Worm (Caenorhabditis elegans): ENCODE results near the gene math-49.
"Not testable (repeated sequence)": the region's sequence is repeated elsewhere in the genome, so short reads cannot be mapped to it uniquely, and the experiment has no call there.

The math-49 gene

DNA sequence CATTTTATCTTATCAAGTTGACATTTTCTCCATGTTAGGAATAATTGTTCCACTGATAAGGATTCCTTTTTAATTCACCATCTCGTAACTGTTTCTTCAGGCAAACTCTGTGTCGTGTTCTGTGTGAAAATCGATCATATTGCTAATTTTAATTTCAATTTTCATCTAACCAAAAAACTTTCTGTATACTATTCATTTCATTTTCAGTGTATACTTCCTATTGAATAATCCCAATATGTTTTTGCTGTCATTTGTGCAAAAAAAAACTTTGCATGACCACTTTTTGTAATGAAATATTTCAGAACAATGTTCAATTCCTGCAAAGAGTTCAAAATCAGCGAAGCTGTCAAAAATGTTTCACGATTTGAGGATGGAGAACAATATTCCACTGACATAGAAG, 31.5 kb upstream of the math-49 start, which contains the start of gene Y16E11A.4:
Gene Y16E11A.4, plus strand, starts transcription at position 301 of the 400 bp plus-strand sequence.
- TF ChIP-seq ceh-24 (tag; optimal IDR thresholded peaks at IDR 0.05) (no peak), elt-2 (tag; optimal IDR thresholded peaks at IDR 0.05) (peak; percentile 52), ztf-16 (tag; optimal IDR thresholded peaks at IDR 0.05) (no peak), nhr-11 (tag; optimal IDR thresholded peaks at IDR 0.05) (no peak), unc-3 (GFP tag; conservative IDR thresholded peaks at IDR 0.05) (no peak), unc-3 (tag; optimal IDR thresholded peaks at IDR 0.05) (no peak), fkh-10 (GFP tag; optimal IDR thresholded peaks at IDR 0.05) (no peak), tbx-2 (tag; optimal IDR thresholded peaks at IDR 0.05) (no peak), pros-1 (tag; optimal IDR thresholded peaks at IDR 0.05) (no peak)

DNA sequence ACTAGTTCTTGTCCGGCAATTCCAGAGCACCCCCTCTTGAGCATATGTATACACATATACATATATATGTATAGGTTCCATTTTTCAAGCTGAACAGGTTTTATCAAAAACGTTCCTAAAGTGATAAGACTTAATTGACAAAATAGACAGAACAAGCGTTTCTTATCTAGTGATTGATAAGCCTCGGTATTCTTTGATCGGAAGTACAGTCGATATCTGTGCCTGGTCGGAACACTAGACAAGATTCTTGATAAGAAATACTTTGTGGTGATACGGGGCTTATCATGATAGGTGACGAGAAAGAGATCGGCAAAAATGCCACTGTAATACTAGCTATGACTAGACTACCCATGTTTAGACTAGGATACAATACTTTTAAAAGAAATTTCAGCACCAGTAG, 6.3 kb downstream of the math-49 start:
- TF ChIP-seq nhr-11 (tag; optimal IDR thresholded peaks at IDR 0.05), result no peak
- no peak for TF ChIP-seq ceh-6 (GFP tag; optimal IDR thresholded peaks at IDR 0.05)
- peak; percentile 99 for TF ChIP-seq elt-2 (tag; optimal IDR thresholded peaks at IDR 0.05)

DNA sequence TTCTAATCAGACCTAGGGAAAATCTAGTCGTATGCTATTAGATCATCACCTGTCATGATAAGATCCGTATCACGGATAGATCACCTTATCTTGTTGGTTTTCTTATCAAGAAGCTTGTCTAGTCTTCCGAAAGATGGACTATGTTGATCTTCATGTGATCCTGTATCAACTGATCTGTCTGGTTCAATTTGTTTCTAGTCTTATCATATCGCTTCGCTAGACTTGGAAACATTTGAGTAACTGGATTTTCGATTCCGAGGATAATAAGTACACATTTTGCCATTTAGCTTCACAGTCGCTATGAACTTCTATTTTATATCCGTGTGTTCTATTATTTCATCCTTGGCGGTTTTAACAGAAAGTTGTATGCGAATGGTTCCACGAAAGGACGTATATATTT, 7.1 kb downstream of the math-49 start, which contains the start of gene ZK250.2:
Gene ZK250.2, plus strand, starts transcription at position 301 of the 400 bp plus-strand sequence.
- TF ChIP-seq ceh-30 (tag; optimal IDR thresholded peaks at IDR 0.05); pag-3 (tag; optimal IDR thresholded peaks at IDR 0.05; ENCODE audit: borderline replicate concordance); lim-6 (tag; optimal IDR thresholded peaks at IDR 0.05): not testable (repeated sequence)

DNA sequence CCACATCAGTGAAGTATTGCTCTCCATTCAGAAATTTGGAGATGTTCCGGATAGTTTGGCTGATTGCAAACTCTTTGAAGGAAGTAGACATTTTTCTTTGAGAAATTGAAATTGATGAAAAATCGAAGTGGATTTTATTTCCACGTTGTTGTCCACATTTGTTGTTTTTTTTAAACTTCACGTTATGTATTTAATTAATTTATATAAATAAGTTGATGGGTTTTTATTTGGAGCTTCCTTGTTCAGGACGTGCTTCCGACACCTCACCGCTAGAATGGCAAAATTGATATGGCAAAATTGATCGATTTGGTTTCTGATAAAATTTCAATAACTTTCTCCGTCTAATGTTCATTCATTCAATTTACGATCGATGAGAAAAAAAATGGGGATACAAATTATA, 9.0 kb downstream of the math-49 start, which contains the start of gene math-48:
Gene math-48, minus strand, starts transcription at position 101 of the 400 bp plus-strand sequence.
- TF ChIP-seq ceh-30 (tag; optimal IDR thresholded peaks at IDR 0.05) (no peak), C38D4.7 (GFP tag; optimal IDR thresholded peaks at IDR 0.05) (no peak), hlh-13 (GFP tag; optimal IDR thresholded peaks at IDR 0.05) (no peak), npax-4 (tag; optimal IDR thresholded peaks at IDR 0.05) (no peak), ceh-24 (tag; optimal IDR thresholded peaks at IDR 0.05) (no peak)

DNA sequence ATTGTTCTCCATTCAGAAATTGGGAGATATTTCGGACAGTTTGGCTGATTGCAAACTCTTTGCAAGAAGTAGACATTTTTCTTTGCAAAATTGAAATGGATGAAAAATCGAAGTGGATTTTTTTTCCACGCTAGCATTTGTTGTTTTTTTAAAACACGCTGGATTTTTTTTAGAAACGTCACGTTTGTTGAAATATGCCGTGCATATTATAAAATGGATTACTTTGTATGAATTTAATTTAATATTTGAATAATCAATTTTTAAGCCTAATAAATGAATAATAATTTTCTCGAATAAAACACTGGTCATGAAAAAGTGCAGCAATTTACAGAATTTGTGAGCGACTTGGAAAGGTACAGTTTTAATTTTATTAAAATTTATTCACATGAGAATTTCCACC, 10.4 kb downstream of the math-49 start, which contains the start of gene ZK250.14:
Gene ZK250.14, minus strand, starts transcription at position 101 of the 400 bp plus-strand sequence.
- no peak for TF ChIP-seq elt-4 (tag; optimal IDR thresholded peaks at IDR 0.05)
- no peak for TF ChIP-seq madf-2 (tag; optimal IDR thresholded peaks at IDR 0.05)
- no peak for TF ChIP-seq syd-9 (tag; optimal IDR thresholded peaks at IDR 0.05)
- TF ChIP-seq unc-55 (GFP tag; optimal IDR thresholded peaks at IDR 0.05), result no peak
- no peak for TF ChIP-seq hlh-30 (tag; optimal IDR thresholded peaks at IDR 0.05; ENCODE audit: insufficient read depth)
- TF ChIP-seq npax-4 (tag; optimal IDR thresholded peaks at IDR 0.05), result no peak
- no peak for TF ChIP-seq fkh-10 (GFP tag; optimal IDR thresholded peaks at IDR 0.05)
- no peak for TF ChIP-seq pat-9 (tag; optimal IDR thresholded peaks at IDR 0.05)
- no peak for TF ChIP-seq ahr-1 (tag; optimal IDR thresholded peaks at IDR 0.05)
- no peak for TF ChIP-seq gmeb-2 (tag; optimal IDR thresholded peaks at IDR 0.05)

DNA sequence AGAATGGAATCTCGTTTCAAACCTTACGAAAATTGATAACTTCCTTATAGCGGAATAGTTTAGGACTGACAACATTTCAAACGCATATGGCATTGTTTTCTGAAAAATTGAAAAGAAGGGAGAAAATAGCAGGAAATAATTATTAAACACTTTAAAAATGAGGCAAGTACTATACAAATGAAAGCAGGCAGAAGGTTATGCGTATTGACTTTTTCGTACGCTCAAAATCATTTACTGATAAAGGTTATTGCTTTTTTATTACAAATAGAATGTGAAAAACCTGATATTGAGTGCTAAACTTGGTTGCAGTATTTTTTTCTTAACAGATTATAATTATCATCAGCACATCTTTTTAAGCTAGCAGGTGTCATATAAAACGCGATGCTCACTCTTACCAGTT, 15.8 kb downstream of the math-49 start, which contains the start of gene ZK250.13:
Gene ZK250.13, minus strand, starts transcription at position 101 of the 400 bp plus-strand sequence.
- no peak for TF ChIP-seq zip-5 (tag; optimal IDR thresholded peaks at IDR 0.05)
- no peak for TF ChIP-seq ceh-30 (tag; optimal IDR thresholded peaks at IDR 0.05)
- TF ChIP-seq mec-3 (tag; optimal IDR thresholded peaks at IDR 0.05; ENCODE audit: borderline replicate concordance), result no peak
- TF ChIP-seq ceh-14 (tag; optimal IDR thresholded peaks at IDR 0.05), result no peak
- no peak for TF ChIP-seq K09A11.1 (tag; optimal IDR thresholded peaks at IDR 0.05; ENCODE audit: insufficient read depth)
- no peak for TF ChIP-seq pax-1 (tag; optimal IDR thresholded peaks at IDR 0.05)
- TF ChIP-seq ceh-9 (tag; optimal IDR thresholded peaks at IDR 0.05), result no peak
- no peak for TF ChIP-seq pha-4 (tag; optimal IDR thresholded peaks at IDR 0.05)

Data from whole organism, late embryonic.